Fruit fly (Drosophila melanogaster) Kc167 (cell line): Measurements from ENCODE around the gene CG6012.

ENCODE experiments used
- Myc ChIP-seq: fragments of >200 bp; optimal IDR thresholded peaks from 2 replicates; lab custom pipeline; 2017; ENCODE audit warnings: missing external identifiers
- Sin3A ChIP-seq: fragments of >200 bp; optimal IDR thresholded peaks from 2 replicates; lab custom pipeline; 2018; ENCODE audit warnings: missing external identifiers
- psq ChIP-seq: fragments of >200 bp; optimal IDR thresholded peaks from 2 replicates; lab custom pipeline; 2017; ENCODE audit warnings: missing external identifiers
- ttk ChIP-seq: sonication (Bioruptor generic); optimal IDR thresholded peaks from 2 replicates; lab custom pipeline; 2017; ENCODE audit warnings: missing external identifiers

DNA sequence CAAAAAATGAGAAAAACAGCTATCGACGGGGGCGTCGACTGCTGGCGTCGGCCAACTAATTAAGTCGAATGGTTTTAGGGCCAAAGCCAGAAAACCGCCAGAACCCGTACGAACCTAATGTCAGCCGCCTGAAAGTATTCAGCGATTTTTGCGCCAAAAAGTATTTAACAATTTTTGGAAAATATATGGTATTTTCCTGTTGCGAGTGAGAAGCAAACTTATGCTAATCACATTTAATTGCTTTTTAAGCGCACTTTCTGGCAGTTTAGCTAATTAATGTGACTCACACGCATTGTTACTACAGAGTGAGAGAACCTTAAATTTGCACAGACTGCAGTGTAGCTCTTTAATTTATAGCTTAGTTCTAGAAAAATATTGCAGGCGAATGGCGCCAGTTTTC lies 1.2 kb upstream of the CG6012 start:
- TF ChIP-seq psq (lab: Kevin White, UChicago) (no peak), Sin3A (no peak), Myc (no peak), ttk (lab: Kevin White, UChicago) (no peak)
